Worm (Caenorhabditis elegans): ENCODE measurements around the gene ttr-41.

ttr-41 gene

ce11 chrII:4747697-4748096, 20.0 kb upstream of the ttr-41 start (continued):
- no peak for TF ChIP-seq egl-27 (tag; optimal IDR thresholded peaks at IDR 0.05)
- TF ChIP-seq nhr-85 (tag): peak; percentile 71
- TF ChIP-seq ces-1 (GFP tag; optimal IDR thresholded peaks at IDR 0.05): no peak
- no peak for TF ChIP-seq grh-1 (GFP tag; IDR thresholded peaks at IDR 0.05)

DNA sequence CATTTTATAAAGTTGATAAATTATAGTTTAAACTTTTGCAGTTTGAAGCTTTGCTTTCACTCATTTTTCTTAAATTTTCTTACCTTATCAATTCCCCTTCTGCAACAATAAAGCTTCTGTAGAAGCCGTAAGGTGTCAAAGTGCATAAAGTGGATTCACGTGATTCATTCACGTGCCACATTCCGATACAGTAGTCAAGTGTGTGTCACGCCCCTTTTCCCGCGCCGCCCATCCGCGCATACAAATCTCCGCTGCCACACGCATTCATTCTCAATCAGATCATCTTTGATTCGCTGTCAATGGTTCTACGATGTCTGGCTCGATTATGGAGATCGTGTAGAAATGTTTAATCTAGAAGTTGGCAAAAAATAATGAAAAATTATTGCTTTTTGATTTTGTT, 19.4 kb upstream of the ttr-41 start:
- TF ChIP-seq ama-1 (optimal IDR thresholded peaks at IDR 0.05) (no peak), grh-1 (GFP tag; IDR thresholded peaks at IDR 0.05) (0 out of 2 replicates have a peak, but pooled peaks have one; percentile 6), nhr-20 (tag; optimal IDR thresholded peaks at IDR 0.05) (peak; percentile 24), efl-1 (optimal IDR thresholded peaks at IDR 0.05) (no peak), efl-1 (GFP tag; optimal IDR thresholded peaks at IDR 0.05 in 1 of 2) (no peak), jun-1 (tag; optimal IDR thresholded peaks at IDR 0.05) (no peak), blmp-1 (tag; optimal IDR thresholded peaks at IDR 0.05) (peak; percentile 32), lin-35 (GFP tag; optimal IDR thresholded peaks at IDR 0.05) (peak in 1 of 2 experiments; percentile 8), nhr-71 (tag; optimal IDR thresholded peaks at IDR 0.05) (peak; percentile 37), nhr-237 (tag; optimal IDR thresholded peaks at IDR 0.05) (no peak), unc-62 (GFP tag; optimal IDR thresholded peaks at IDR 0.05) (no peak), vab-15 (tag; optimal IDR thresholded peaks at IDR 0.05) (no peak), zag-1 (tag; optimal IDR thresholded peaks at IDR 0.05) (no peak), nhr-90 (tag; optimal IDR thresholded peaks at IDR 0.05; ENCODE audit: poor library complexity) (no peak), hlh-17 (GFP tag; optimal IDR thresholded peaks at IDR 0.05; ENCODE audit: borderline replicate concordance) (no peak), mdl-1 (tag; optimal IDR thresholded peaks at IDR 0.05) (peak in 1 of 2 experiments; percentile 44), nhr-85 (tag) (peak; percentile 84), sox-4 (tag; optimal IDR thresholded peaks at IDR 0.05) (no peak), nhr-19 (GFP tag; conservative IDR thresholded peaks at IDR 0.05) (peak; percentile 40), snu-23 (GFP tag; optimal IDR thresholded peaks at IDR 0.05) (peak; percentile 5), zip-4 (GFP tag; optimal IDR thresholded peaks at IDR 0.05) (no peak), nhr-47 (tag; optimal IDR thresholded peaks at IDR 0.05) (peak; percentile 30), elt-3 (tag; optimal IDR thresholded peaks at IDR 0.05) (peak in 2 of 6 experiments; percentile 13 to 55), ceh-63 (GFP tag; optimal IDR thresholded peaks at IDR 0.05) (no peak), lin-14 (GFP tag; optimal IDR thresholded peaks at IDR 0.05) (peak; percentile 19)

- no peak for TF ChIP-seq irx-1 (tag; optimal IDR thresholded peaks at IDR 0.05)
- TF ChIP-seq ceh-8 (GFP tag; optimal IDR thresholded peaks at IDR 0.05): no peak
- no peak for TF ChIP-seq unc-98 (GFP tag; IDR thresholded peaks at IDR 0.05)
- TF ChIP-seq fkh-8 (tag; optimal IDR thresholded peaks at IDR 0.05): no peak
- no peak for TF ChIP-seq aha-1 (tag; optimal IDR thresholded peaks at IDR 0.05)
- TF ChIP-seq egl-13 (tag; optimal IDR thresholded peaks at IDR 0.05): no peak
- TF ChIP-seq nhr-71 (tag; optimal IDR thresholded peaks at IDR 0.05): peak; percentile 79
- TF ChIP-seq pqm-1 (tag; optimal IDR thresholded peaks at IDR 0.05): no peak
- TF ChIP-seq C04F5.9 (tag; optimal IDR thresholded peaks at IDR 0.05): no peak
- no peak for TF ChIP-seq nhr-77 (tag; optimal IDR thresholded peaks at IDR 0.05)
- TF ChIP-seq nhr-12 (tag; optimal IDR thresholded peaks at IDR 0.05): no peak
- TF ChIP-seq tlp-1 (tag; optimal IDR thresholded peaks at IDR 0.05): no peak
- TF ChIP-seq lin-35 (GFP tag; optimal IDR thresholded peaks at IDR 0.05): peak in 1 of 2 experiments; percentile 55
- peak; percentile 63 for TF ChIP-seq tbx-2 (tag; optimal IDR thresholded peaks at IDR 0.05)
- no peak for TF ChIP-seq unc-86 (tag; optimal IDR thresholded peaks at IDR 0.05)
- TF ChIP-seq lir-3 (tag; optimal IDR thresholded peaks at IDR 0.05; ENCODE audit: poor library complexity): no peak
- TF ChIP-seq mdl-1 (tag; optimal IDR thresholded peaks at IDR 0.05): peak in 1 of 2 experiments; percentile 12
- TF ChIP-seq swsn-7 (tag; optimal IDR thresholded peaks at IDR 0.05): no peak
- TF ChIP-seq snu-23 (GFP tag; optimal IDR thresholded peaks at IDR 0.05): peak; percentile 71
- no peak for TF ChIP-seq snpc-4 (tag; optimal IDR thresholded peaks at IDR 0.05)
- TF ChIP-seq nhr-11 (tag; optimal IDR thresholded peaks at IDR 0.05): peak; percentile 38
- TF ChIP-seq fkh-10 (GFP tag; optimal IDR thresholded peaks at IDR 0.05): no peak
- TF ChIP-seq nhr-237 (tag; optimal IDR thresholded peaks at IDR 0.05): no peak
- TF ChIP-seq pax-3 (tag; optimal IDR thresholded peaks at IDR 0.05): no peak
- TF ChIP-seq elt-3 (tag; optimal IDR thresholded peaks at IDR 0.05): peak; percentile 4 to 98 (median 80)
- TF ChIP-seq unc-130 (tag; optimal IDR thresholded peaks at IDR 0.05): peak; percentile 84
- TF ChIP-seq blmp-1 (tag; optimal IDR thresholded peaks at IDR 0.05): peak; percentile 95
- no peak for TF ChIP-seq lin-13 (GFP tag; optimal IDR thresholded peaks at IDR 0.05)
- peak; percentile 73 for TF ChIP-seq grh-1 (GFP tag; IDR thresholded peaks at IDR 0.05)
- no peak for TF ChIP-seq unc-30 (tag; optimal IDR thresholded peaks at IDR 0.05)
- peak; percentile 68 for TF ChIP-seq lin-14 (GFP tag; optimal IDR thresholded peaks at IDR 0.05)
- no peak for TF ChIP-seq nhr-28 (tag; optimal IDR thresholded peaks at IDR 0.05)
- TF ChIP-seq nhr-20 (tag; optimal IDR thresholded peaks at IDR 0.05): peak; percentile 82
Measured at ce11 chrII:4745281-4745680, 17.6 kb upstream of the ttr-41 start.

Measured in whole organism, L1 larva.